Fruit fly (Drosophila melanogaster) whole organism, embryonic: ENCODE data around the gene CG4218.
A peak's percentile ranks its signal among the peaks of the same experiment; 100 is the strongest.

Experiments
- BtbVII ChIP-seq: fragments of 200-800 bp; sonication (Bioruptor generic); optimal IDR thresholded peaks from 3 replicates; lab custom pipeline; 2017; ENCODE audit warnings: missing biosample characterization, mild to moderate bottlenecking, missing genetic modification characterization
- CG10274 ChIP-seq: fragments of 200-800 bp; sonication (Bioruptor generic); optimal IDR thresholded peaks from 3 replicates; lab custom pipeline; 2017; ENCODE audit warnings: missing biosample characterization, mild to moderate bottlenecking, missing genetic modification characterization
- CG11560 ChIP-seq: fragments of 200-800 bp; sonication (Bioruptor generic); IDR thresholded peaks from 3 replicates; pipeline ENCODE4 v1.3.6; 2022; ENCODE audit warnings: missing biosample characterization, missing genetic modification characterization
- CG1233 ChIP-seq: fragments of 200-800 bp; sonication (Bioruptor generic); optimal IDR thresholded peaks from 4 replicates; lab custom pipeline; 2018; ENCODE audit warnings: missing biosample characterization, mild to moderate bottlenecking, missing genetic modification characterization
- CG13424 ChIP-seq: fragments of 200-800 bp; sonication (Bioruptor generic); optimal IDR thresholded peaks from 2 replicates; lab custom pipeline; 2019; ENCODE audit warnings: missing biosample characterization, mild to moderate bottlenecking, missing genetic modification characterization, moderate library complexity
- CG15269 ChIP-seq: fragments of 200-800 bp; sonication (Bioruptor generic); optimal IDR thresholded peaks from 2 replicates; lab custom pipeline; 2018; ENCODE audit warnings: missing biosample characterization, mild to moderate bottlenecking, missing genetic modification characterization, moderate library complexity
- CG1529 ChIP-seq: fragments of 200-800 bp; sonication (Bioruptor generic); optimal IDR thresholded peaks from 3 replicates; lab custom pipeline; 2018; ENCODE audit warnings: missing biosample characterization, missing genetic modification characterization
- CG2116 ChIP-seq: fragments of 200-800 bp; sonication (Bioruptor generic); optimal IDR thresholded peaks from 3 replicates; lab custom pipeline; 2018; ENCODE audit warnings: missing biosample characterization, mild to moderate bottlenecking, missing genetic modification characterization
- CG2202 ChIP-seq: fragments of 200-800 bp; sonication (Bioruptor generic); optimal IDR thresholded peaks from 2 replicates; lab custom pipeline; 2018; ENCODE audit warnings: missing biosample characterization, mild to moderate bottlenecking, missing genetic modification characterization
- CG2712 ChIP-seq: fragments of 200-800 bp; optimal IDR thresholded peaks from 3 replicates; lab custom pipeline; 2019; ENCODE audit warnings: missing biosample characterization, mild to moderate bottlenecking, missing genetic modification characterization, moderate library complexity
- CG33213 ChIP-seq: fragments of 200-800 bp; sonication (Bioruptor generic); optimal IDR thresholded peaks from 3 replicates; lab custom pipeline; 2016; ENCODE audit warnings: missing biosample characterization, missing genetic modification characterization
- CG33557 ChIP-seq: fragments of 200-800 bp; sonication (Bioruptor generic); optimal IDR thresholded peaks from 2 replicates; lab custom pipeline; 2019; ENCODE audit warnings: missing biosample characterization, mild to moderate bottlenecking, missing genetic modification characterization, moderate library complexity
- CG4328 ChIP-seq: fragments of 200-800 bp; sonication (Bioruptor generic); optimal IDR thresholded peaks from 3 replicates; lab custom pipeline; 2017; ENCODE audit warnings: missing biosample characterization, missing genetic modification reagents, missing genetic modification characterization
- CG6272 ChIP-seq: fragments of 200-800 bp; sonication (Bioruptor generic); IDR thresholded peaks from 2 replicates; pipeline ENCODE4 v1.3.6; 2022; ENCODE audit warnings: missing biosample characterization, missing genetic modification characterization
- CG6689 ChIP-seq: fragments of 200-800 bp; sonication (Bioruptor generic); IDR thresholded peaks from 2 replicates; pipeline ENCODE4 v1.3.6; 2022; ENCODE audit warnings: missing biosample characterization, missing genetic modification characterization
- CG7556 ChIP-seq: fragments of 200-800 bp; sonication (Bioruptor generic); optimal IDR thresholded peaks from 2 replicates; lab custom pipeline; 2017; ENCODE audit warnings: missing biosample characterization, mild to moderate bottlenecking, missing genetic modification characterization
- CG7786 ChIP-seq: fragments of 200-800 bp; sonication (Bioruptor generic); optimal IDR thresholded peaks from 2 replicates; lab custom pipeline; 2016; ENCODE audit warnings: missing biosample characterization, missing genetic modification characterization
- D ChIP-seq, 2 experiments: fragments of 200-800 bp in 1 of 2; fragments of >200 bp in 1 of 2; sonication (Bioruptor generic) in 1 of 2; optimal IDR thresholded peaks; 2 replicates in 1 of 2; 3 replicates in 1 of 2; lab custom pipeline; 2017; ENCODE audit warnings: mild to moderate bottlenecking in 1 of 2, missing biosample characterization in 1 of 2, missing genetic modification characterization in 1 of 2, missing genetic modification reagents in 1 of 2
- Eip74EF ChIP-seq, 2 experiments: fragments of 200-800 bp in 1 of 2; fragments of >200 bp in 1 of 2; sonication (Bioruptor generic) in 1 of 2; optimal IDR thresholded peaks; 2 replicates each; lab custom pipeline; 2017 to 2019; ENCODE audit warnings: missing biosample characterization in 2 of 2, missing genetic modification characterization in 2 of 2, mild to moderate bottlenecking in 1 of 2, moderate library complexity in 1 of 2
- Hr3 ChIP-seq: fragments of 200-800 bp; sonication (Bioruptor generic); optimal IDR thresholded peaks from 3 replicates; lab custom pipeline; 2016; ENCODE audit warnings: missing biosample characterization, missing genetic modification characterization
- Hr51 ChIP-seq, 2 experiments: fragments of 200-800 bp; sonication (Bioruptor generic); optimal IDR thresholded peaks; 2 replicates in 1 of 2; 3 replicates in 1 of 2; lab custom pipeline; 2016 to 2018; ENCODE audit warnings: missing biosample characterization in 2 of 2, missing genetic modification characterization in 2 of 2, mild to moderate bottlenecking in 1 of 2, moderate library complexity in 1 of 2
- Hr78 ChIP-seq, 2 experiments: fragments of 200-800 bp in 1 of 2; fragments of >200 bp in 1 of 2; sonication (Bioruptor generic) in 1 of 2; optimal IDR thresholded peaks; 2 replicates each; lab custom pipeline; 2017 to 2019; ENCODE audit warnings: missing biosample characterization in 2 of 2, missing genetic modification characterization in 2 of 2, mild to moderate bottlenecking in 1 of 2, moderate library complexity in 1 of 2
- NfI ChIP-seq: fragments of 200-800 bp; sonication (Bioruptor generic); optimal IDR thresholded peaks from 3 replicates; lab custom pipeline; 2018; ENCODE audit warnings: missing biosample characterization, mild to moderate bottlenecking, missing genetic modification characterization, moderate library complexity
- Oli ChIP-seq: fragments of 200-800 bp; sonication (Bioruptor generic); optimal IDR thresholded peaks from 2 replicates; lab custom pipeline; 2018; ENCODE audit warnings: missing biosample characterization, mild to moderate bottlenecking, missing genetic modification characterization, moderate library complexity
- PHDP ChIP-seq: fragments of 200-800 bp; sonication (Bioruptor generic); optimal IDR thresholded peaks from 3 replicates; lab custom pipeline; 2018; ENCODE audit warnings: missing biosample characterization, mild to moderate bottlenecking, missing genetic modification characterization, moderate library complexity
- Pdp1 ChIP-seq, 2 experiments: fragments of 200-800 bp; sonication (Bioruptor generic); optimal IDR thresholded peaks; 3 replicates each; lab custom pipeline; 2016; ENCODE audit warnings: missing biosample characterization in 2 of 2, missing genetic modification characterization in 2 of 2, mild to moderate bottlenecking in 1 of 2, moderate library complexity in 1 of 2
- Ssrp ChIP-seq: fragments of 200-800 bp; sonication (Bioruptor generic); optimal IDR thresholded peaks from 2 replicates; lab custom pipeline; 2018; ENCODE audit warnings: missing biosample characterization, mild to moderate bottlenecking, missing genetic modification characterization, moderate library complexity
- ara ChIP-seq: fragments of 200-800 bp; sonication (Bioruptor generic); IDR thresholded peaks from 2 replicates; pipeline ENCODE4 v1.3.6; 2022; ENCODE audit warnings: missing biosample characterization, missing genetic modification characterization
- crol ChIP-seq: fragments of 200-800 bp; sonication (Bioruptor generic); IDR thresholded peaks from 2 replicates; pipeline ENCODE4 v1.3.6; 2022; ENCODE audit warnings: missing biosample characterization, missing genetic modification characterization
- da ChIP-seq: fragments of 200-800 bp; sonication (Bioruptor generic); optimal IDR thresholded peaks from 2 replicates; lab custom pipeline; 2016; ENCODE audit warnings: missing biosample characterization, missing genetic modification characterization
- dm ChIP-seq: fragments of 200-800 bp; sonication (Bioruptor generic); optimal IDR thresholded peaks from 3 replicates; lab custom pipeline; 2016; ENCODE audit warnings: missing biosample characterization, missing genetic modification characterization
- dmrt11E ChIP-seq: fragments of 200-800 bp; sonication (Bioruptor generic); optimal IDR thresholded peaks from 3 replicates; lab custom pipeline; 2018; ENCODE audit warnings: missing biosample characterization, mild to moderate bottlenecking, missing genetic modification characterization, moderate library complexity
- eve ChIP-seq, 2 experiments: fragments of >200 bp; optimal IDR thresholded peaks; 2 replicates each; lab custom pipeline; 2017; ENCODE audit warnings: missing biosample characterization in 2 of 2, missing genetic modification characterization in 2 of 2
- fru ChIP-seq: fragments of >200 bp; optimal IDR thresholded peaks from 2 replicates; lab custom pipeline; 2017
- kni ChIP-seq: fragments of 200-800 bp; sonication (Bioruptor generic); optimal IDR thresholded peaks from 3 replicates; lab custom pipeline; 2017; ENCODE audit warnings: mild to moderate bottlenecking, missing biosample characterization, missing genetic modification reagents, missing genetic modification characterization
- maf-S ChIP-seq: fragments of 200-800 bp; sonication (Bioruptor generic); optimal IDR thresholded peaks from 2 replicates; lab custom pipeline; 2016; ENCODE audit warnings: missing biosample characterization, missing genetic modification characterization
- mirr ChIP-seq: fragments of 200-800 bp; sonication (Bioruptor generic); optimal IDR thresholded peaks from 3 replicates; lab custom pipeline; 2018; ENCODE audit warnings: missing biosample characterization, mild to moderate bottlenecking, missing genetic modification characterization
- oc ChIP-seq: fragments of 200-800 bp; sonication (Bioruptor generic); optimal IDR thresholded peaks from 2 replicates; lab custom pipeline; 2018; ENCODE audit warnings: missing biosample characterization, mild to moderate bottlenecking, missing genetic modification characterization, moderate library complexity
- onecut ChIP-seq: fragments of 200-800 bp; sonication (Bioruptor generic); IDR thresholded peaks from 2 replicates; pipeline ENCODE4 v1.3.6; 2022; ENCODE audit warnings: missing biosample characterization, missing genetic modification characterization
- org-1 ChIP-seq: fragments of 200-800 bp; sonication (Bioruptor generic); optimal IDR thresholded peaks from 2 replicates; lab custom pipeline; 2017; ENCODE audit warnings: missing biosample characterization, missing genetic modification characterization
- pzg ChIP-seq: fragments of 200-800 bp; sonication (Bioruptor generic); optimal IDR thresholded peaks from 3 replicates; lab custom pipeline; 2018; ENCODE audit warnings: missing biosample characterization, mild to moderate bottlenecking, missing genetic modification characterization, moderate library complexity
- run ChIP-seq: fragments of 200-800 bp; sonication (Bioruptor generic); optimal IDR thresholded peaks from 3 replicates; lab custom pipeline; 2018; ENCODE audit warnings: missing biosample characterization, mild to moderate bottlenecking, missing genetic modification characterization
- sc ChIP-seq, 3 experiments: fragments of >200 bp in 2 of 3; fragments of 200-800 bp in 1 of 3; sonication (Bioruptor generic) in 1 of 3; optimal IDR thresholded peaks; 2 replicates in 2 of 3; 3 replicates in 1 of 3; lab custom pipeline; 2017; ENCODE audit warnings: mild to moderate bottlenecking in 1 of 3, missing biosample characterization in 1 of 3, missing genetic modification characterization in 1 of 3, missing genetic modification reagents in 1 of 3
- sd ChIP-seq: fragments of 200-800 bp; sonication (Bioruptor generic); optimal IDR thresholded peaks from 3 replicates; lab custom pipeline; 2018; ENCODE audit warnings: missing biosample characterization, mild to moderate bottlenecking, missing genetic modification characterization, moderate library complexity
- sr ChIP-seq: fragments of 200-800 bp; sonication (Bioruptor generic); IDR thresholded peaks from 3 replicates; pipeline ENCODE4 v1.3.6; 2022; ENCODE audit warnings: missing biosample characterization, missing genetic modification characterization
- tin ChIP-seq: fragments of 200-800 bp; sonication (Bioruptor generic); optimal IDR thresholded peaks from 3 replicates; lab custom pipeline; 2016; ENCODE audit warnings: missing biosample characterization, missing genetic modification characterization
- vfl ChIP-seq: fragments of 200-800 bp; sonication (Bioruptor generic); optimal IDR thresholded peaks from 2 replicates; lab custom pipeline; 2016; ENCODE audit warnings: missing biosample characterization, missing genetic modification characterization

The CG4218 gene

dm6 chr2L:14537432-14538221 lies 11.3 kb downstream of the CG4218 start (continued):
- peak; percentile 44 for TF ChIP-seq Oli
- TF ChIP-seq BtbVII (GFP tag; lab: Kevin White, UChicago): no peak
- TF ChIP-seq fru (lab: Kevin White, UChicago): no peak
- TF ChIP-seq oc (tag; lab: Kevin White, UChicago): peak; percentile 39
- TF ChIP-seq CG15269 (tag; lab: Kevin White, UChicago): peak; percentile 12
- no peak for TF ChIP-seq CG6272
- no peak for TF ChIP-seq org-1 (GFP tag; lab: Kevin White, UChicago)
- TF ChIP-seq CG2712 (tag; lab: Kevin White, UChicago): peak; percentile 69
- peak in 1 of 2 experiments; percentile 53 for TF ChIP-seq Hr51 (GFP tag; optimal IDR thresholded peaks at IDR 0.05; lab: Kevin White, UChicago)
- no peak for TF ChIP-seq vfl
- peak; percentile 95 for TF ChIP-seq CG4328 (GFP tag; lab: Kevin White, UChicago)
- TF ChIP-seq sc (optimal IDR thresholded peaks at IDR 0.05; lab: Kevin White, UChicago): no peak
- TF ChIP-seq sc (GFP tag; optimal IDR thresholded peaks at IDR 0.05; lab: Kevin White, UChicago): peak; percentile 15
- 0 out of 2 replicates have a peak, but pooled peaks have one; percentile 14 for TF ChIP-seq ara (GFP tag; lab: Robert Waterston, UW)
- TF ChIP-seq CG7556: peak; percentile 60
- no peak for TF ChIP-seq Pdp1 (GFP tag; optimal IDR thresholded peaks at IDR 0.05; lab: Kevin White, UChicago)
- TF ChIP-seq CG33557 (GFP tag; lab: Kevin White, UChicago): peak; percentile 2
- TF ChIP-seq CG33213 (GFP tag; lab: Kevin White, UChicago): no peak
- TF ChIP-seq CG2116 (GFP tag; lab: Kevin White, UChicago): no peak
- TF ChIP-seq mirr (GFP tag; lab: Kevin White, UChicago): peak; percentile 34
- TF ChIP-seq dmrt11E: peak; percentile 63
- peak; percentile 50 for TF ChIP-seq CG1529 (GFP tag; lab: Kevin White, UChicago)
- no peak for TF ChIP-seq da (GFP tag; lab: Kevin White, UChicago)
- peak; percentile 35 for TF ChIP-seq tin (GFP tag; lab: Kevin White, UChicago)
- peak; percentile 1 for TF ChIP-seq CG2202 (tag; lab: Kevin White, UChicago)
- 0 out of 2 replicates have a peak, but pooled peaks have one; percentile 9 for TF ChIP-seq onecut (GFP tag; lab: Robert Waterston, UW)
- peak; percentile 98 for TF ChIP-seq sd (tag; lab: Kevin White, UChicago)
- peak; percentile 56 for TF ChIP-seq Ssrp
- TF ChIP-seq CG7786 (GFP tag; lab: Kevin White, UChicago): no peak
- peak; percentile 67 for TF ChIP-seq run (tag; lab: Kevin White, UChicago)
- peak; percentile 40; the same call in 1 of the 2 replicates for TF ChIP-seq CG6689 (GFP tag; lab: Robert Waterston, UW)
- no peak for TF ChIP-seq CG1233
- peak; percentile 33 for TF ChIP-seq Hr3
- peak in 1 of 2 experiments; percentile 71 for TF ChIP-seq eve (GFP tag; optimal IDR thresholded peaks at IDR 0.05; lab: Kevin White, UChicago)
- TF ChIP-seq NfI (GFP tag; lab: Kevin White, UChicago): peak; percentile 5
- TF ChIP-seq CG13424 (tag; lab: Kevin White, UChicago): peak; percentile 66
- peak; percentile 96 for TF ChIP-seq sr
- peak; percentile 94 for TF ChIP-seq crol
- TF ChIP-seq PHDP (tag; lab: Kevin White, UChicago): peak; percentile 33
- TF ChIP-seq Hr78 (GFP tag; optimal IDR thresholded peaks at IDR 0.05; lab: Kevin White, UChicago): peak in 1 of 2 experiments; percentile 81
- TF ChIP-seq CG11560: no peak
- TF ChIP-seq Eip74EF (GFP tag; optimal IDR thresholded peaks at IDR 0.05; lab: Kevin White, UChicago): peak in 1 of 2 experiments; percentile 61
- no peak for TF ChIP-seq kni (GFP tag; lab: Kevin White, UChicago)
- TF ChIP-seq D (optimal IDR thresholded peaks at IDR 0.05; lab: Kevin White, UChicago): no peak
- TF ChIP-seq D (GFP tag; optimal IDR thresholded peaks at IDR 0.05; lab: Kevin White, UChicago): peak; percentile 59
- TF ChIP-seq pzg (GFP tag; lab: Kevin White, UChicago): no peak
- no peak for TF ChIP-seq CG10274
- TF ChIP-seq maf-S (GFP tag; lab: Kevin White, UChicago): no peak
- no peak for TF ChIP-seq dm
